Fruit fly (Drosophila melanogaster) whole organism, embryonic: ENCODE data around the gene Shc.
A peak's percentile ranks its signal among the peaks of the same experiment; 100 is the strongest.

Experiments used
- Aef1 ChIP-seq: fragments of 200-800 bp; sonication (Bioruptor generic); IDR thresholded peaks from 3 replicates; pipeline ENCODE4 v1.3.6; 2022; ENCODE audit warnings: missing biosample characterization, missing genetic modification characterization
- Awh ChIP-seq: fragments of 200-800 bp; sonication (Bioruptor generic); IDR thresholded peaks from 2 replicates; pipeline ENCODE4, ENCODE4 v1.3.6; 2022; ENCODE audit warnings: missing biosample characterization, missing genetic modification characterization
- CG1024 ChIP-seq: fragments of 200-800 bp; sonication (Bioruptor generic); IDR thresholded peaks from 2 replicates; pipeline ENCODE4 v1.3.6; 2022; ENCODE audit warnings: missing biosample characterization, missing genetic modification characterization
- CG11696 ChIP-seq: fragments of 200-800 bp; sonication (Bioruptor generic); IDR thresholded peaks from 2 replicates; pipeline ENCODE4 v1.3.6; 2022; ENCODE audit warnings: missing biosample characterization, missing genetic modification characterization
- CG12071 ChIP-seq: fragments of 200-800 bp; sonication (Bioruptor generic); optimal IDR thresholded peaks from 3 replicates; lab custom pipeline; 2018; ENCODE audit warnings: missing biosample characterization, mild to moderate bottlenecking, missing genetic modification characterization
- CG13424 ChIP-seq: fragments of 200-800 bp; sonication (Bioruptor generic); optimal IDR thresholded peaks from 2 replicates; lab custom pipeline; 2019; ENCODE audit warnings: missing biosample characterization, mild to moderate bottlenecking, missing genetic modification characterization, moderate library complexity
- CG14965 ChIP-seq: fragments of 200-800 bp; sonication (Bioruptor generic); optimal IDR thresholded peaks from 2 replicates; lab custom pipeline; 2016; ENCODE audit warnings: missing biosample characterization, missing genetic modification characterization, borderline replicate concordance
- CG1602 ChIP-seq: fragments of 200-800 bp; sonication (Bioruptor generic); optimal IDR thresholded peaks from 3 replicates; lab custom pipeline; 2016; ENCODE audit warnings: missing biosample characterization, missing genetic modification characterization
- CG17612 ChIP-seq: fragments of 200-800 bp; sonication (Bioruptor generic); IDR thresholded peaks from 2 replicates; pipeline ENCODE4 v1.3.6; 2022; ENCODE audit warnings: missing biosample characterization, missing genetic modification characterization
- CG18262 ChIP-seq: fragments of 200-800 bp; optimal IDR thresholded peaks from 3 replicates; lab custom pipeline; 2019; ENCODE audit warnings: missing biosample characterization, mild to moderate bottlenecking, missing genetic modification characterization, moderate library complexity
- CG31365 ChIP-seq: fragments of 200-800 bp; sonication (Bioruptor generic); optimal IDR thresholded peaks from 2 replicates; lab custom pipeline; 2018; ENCODE audit warnings: missing biosample characterization, mild to moderate bottlenecking, missing genetic modification characterization
- CG31388 ChIP-seq: fragments of 200-800 bp; sonication (Bioruptor generic); optimal IDR thresholded peaks from 2 replicates; lab custom pipeline; 2016; ENCODE audit warnings: missing biosample characterization, missing genetic modification characterization
- CG32532 ChIP-seq: fragments of 200-800 bp; sonication (Bioruptor generic); IDR thresholded peaks from 2 replicates; pipeline ENCODE4 v1.3.6; 2022; ENCODE audit warnings: missing biosample characterization, missing genetic modification characterization
- CG3726 ChIP-seq: fragments of 200-800 bp; sonication (Bioruptor generic); IDR thresholded peaks from 3 replicates; pipeline ENCODE4, ENCODE4 v1.3.6; 2022; ENCODE audit warnings: missing biosample characterization, missing genetic modification characterization
- CG4424 ChIP-seq: fragments of 200-800 bp; sonication (Bioruptor generic); optimal IDR thresholded peaks from 3 replicates; lab custom pipeline; 2016; ENCODE audit warnings: missing biosample characterization, missing genetic modification characterization
- CG6654 ChIP-seq: fragments of 200-800 bp; sonication (Bioruptor generic); optimal IDR thresholded peaks from 2 replicates; lab custom pipeline; 2017; ENCODE audit warnings: missing biosample characterization, mild to moderate bottlenecking, missing genetic modification characterization
- CG6689 ChIP-seq: fragments of 200-800 bp; sonication (Bioruptor generic); IDR thresholded peaks from 2 replicates; pipeline ENCODE4 v1.3.6; 2022; ENCODE audit warnings: missing biosample characterization, missing genetic modification characterization
- CG6813 ChIP-seq: fragments of 200-800 bp; sonication (Bioruptor generic); optimal IDR thresholded peaks from 2 replicates; lab custom pipeline; 2017; ENCODE audit warnings: missing biosample characterization, missing genetic modification characterization, mild to moderate bottlenecking, moderate library complexity, missing genetic modification reagents
- CG7357 ChIP-seq: fragments of 200-800 bp; sonication (Bioruptor generic); IDR thresholded peaks from 3 replicates; pipeline ENCODE4 v1.3.6; 2022; ENCODE audit warnings: missing biosample characterization, missing genetic modification characterization
- CG7745 ChIP-seq: fragments of 200-800 bp; sonication (Bioruptor generic); optimal IDR thresholded peaks from 2 replicates; lab custom pipeline; 2018; ENCODE audit warnings: missing biosample characterization, mild to moderate bottlenecking, missing genetic modification characterization, moderate library complexity
- CG7839 ChIP-seq: fragments of 200-800 bp; sonication (Bioruptor generic); optimal IDR thresholded peaks from 3 replicates; lab custom pipeline; 2018; ENCODE audit warnings: missing biosample characterization, mild to moderate bottlenecking, missing genetic modification characterization, moderate library complexity
- CG8359 ChIP-seq: fragments of 200-800 bp; sonication (Bioruptor generic); optimal IDR thresholded peaks from 2 replicates; lab custom pipeline; 2017; ENCODE audit warnings: missing biosample characterization, mild to moderate bottlenecking, missing genetic modification characterization, borderline replicate concordance
- CG8765 ChIP-seq: fragments of 200-800 bp; sonication (Bioruptor generic); IDR thresholded peaks from 2 replicates; pipeline ENCODE4 v1.3.6; 2022; ENCODE audit warnings: missing biosample characterization, missing genetic modification characterization
- CG8924 ChIP-seq: fragments of 200-800 bp; optimal IDR thresholded peaks from 3 replicates; lab custom pipeline; 2019; ENCODE audit warnings: missing biosample characterization, mild to moderate bottlenecking, missing genetic modification characterization, moderate library complexity
- D19A ChIP-seq: fragments of 200-800 bp; optimal IDR thresholded peaks from 3 replicates; lab custom pipeline; 2019; ENCODE audit warnings: missing biosample characterization, mild to moderate bottlenecking, missing genetic modification characterization, moderate library complexity
- Doc3 ChIP-seq: fragments of 200-800 bp; sonication (Bioruptor generic); IDR thresholded peaks from 3 replicates; pipeline ENCODE4 v1.3.6; 2022; ENCODE audit warnings: missing biosample characterization, missing genetic modification characterization; ENCODE audit not compliant: partially characterized antibody
- Gsc ChIP-seq: fragments of 200-800 bp; sonication (Bioruptor generic); IDR thresholded peaks from 2 replicates; pipeline ENCODE4 v1.3.6; 2022; ENCODE audit warnings: missing biosample characterization, missing genetic modification characterization
- Hr51 ChIP-seq, 2 experiments: fragments of 200-800 bp; sonication (Bioruptor generic); optimal IDR thresholded peaks; 2 replicates in 1 of 2; 3 replicates in 1 of 2; lab custom pipeline; 2016 to 2018; ENCODE audit warnings: missing biosample characterization in 2 of 2, missing genetic modification characterization in 2 of 2, mild to moderate bottlenecking in 1 of 2, moderate library complexity in 1 of 2
- NC2β ChIP-seq: fragments of 200-800 bp; sonication (Bioruptor generic); optimal IDR thresholded peaks from 2 replicates; lab custom pipeline; 2016; ENCODE audit warnings: missing biosample characterization, missing genetic modification characterization
- Nf-YB ChIP-seq: fragments of 200-800 bp; sonication (Bioruptor generic); optimal IDR thresholded peaks from 3 replicates; lab custom pipeline; 2019; ENCODE audit warnings: missing biosample characterization, mild to moderate bottlenecking, missing genetic modification characterization, moderate library complexity
- Oaz ChIP-seq: fragments of 200-800 bp; sonication (Bioruptor generic); IDR thresholded peaks from 2 replicates; pipeline ENCODE4 v1.3.6; 2022; ENCODE audit warnings: missing biosample characterization, missing genetic modification characterization
- Optix ChIP-seq: fragments of 200-800 bp; sonication (Bioruptor generic); IDR thresholded peaks from 3 replicates; pipeline ENCODE4 v1.3.6; 2022; ENCODE audit warnings: missing biosample characterization, missing genetic modification characterization
- Scr ChIP-seq: fragments of 200-800 bp; sonication (Bioruptor generic); IDR thresholded peaks from 2 replicates; pipeline ENCODE4 v1.3.6; 2022; ENCODE audit warnings: missing biosample characterization, missing genetic modification characterization; ENCODE audit not compliant: partially characterized antibody
- Sox102F ChIP-seq: fragments of 200-800 bp; sonication (Bioruptor generic); optimal IDR thresholded peaks from 2 replicates; lab custom pipeline; 2018; ENCODE audit warnings: missing biosample characterization, mild to moderate bottlenecking, missing genetic modification characterization, moderate library complexity
- Vsx1 ChIP-seq: fragments of 200-800 bp; sonication (Bioruptor generic); optimal IDR thresholded peaks from 2 replicates; lab custom pipeline; 2017; ENCODE audit warnings: missing biosample characterization, mild to moderate bottlenecking, missing genetic modification characterization, missing genetic modification reagents
- ash1 ChIP-seq: fragments of 200-800 bp; sonication (Bioruptor generic); optimal IDR thresholded peaks from 2 replicates; lab custom pipeline; 2018; ENCODE audit warnings: missing biosample characterization, mild to moderate bottlenecking, missing genetic modification characterization
- bab2 ChIP-seq: fragments of 200-800 bp; sonication (Bioruptor generic); optimal IDR thresholded peaks from 2 replicates; lab custom pipeline; 2016; ENCODE audit warnings: missing biosample characterization, missing genetic modification characterization
- cwo ChIP-seq: fragments of 200-800 bp; sonication (Bioruptor generic); optimal IDR thresholded peaks from 3 replicates; lab custom pipeline; 2017; ENCODE audit warnings: missing biosample characterization, missing genetic modification characterization, mild to moderate bottlenecking, moderate library complexity, missing genetic modification reagents
- gcm ChIP-seq: fragments of 200-800 bp; sonication (Bioruptor generic); optimal IDR thresholded peaks from 2 replicates; lab custom pipeline; 2019; ENCODE audit warnings: missing biosample characterization, mild to moderate bottlenecking, missing genetic modification characterization, moderate library complexity
- ind ChIP-seq: fragments of 200-800 bp; sonication (Bioruptor generic); optimal IDR thresholded peaks from 3 replicates; lab custom pipeline; 2016; ENCODE audit warnings: missing biosample characterization, missing genetic modification characterization
- insv ChIP-seq, 2 experiments: fragments of 200-800 bp; sonication (Bioruptor generic); optimal IDR thresholded peaks; 3 replicates each; lab custom pipeline; 2016 to 2018; ENCODE audit warnings: missing biosample characterization in 2 of 2, missing genetic modification characterization in 2 of 2
- kni ChIP-seq: fragments of 200-800 bp; sonication (Bioruptor generic); optimal IDR thresholded peaks from 3 replicates; lab custom pipeline; 2017; ENCODE audit warnings: mild to moderate bottlenecking, missing biosample characterization, missing genetic modification reagents, missing genetic modification characterization
- lab ChIP-seq: fragments of 200-800 bp; sonication (Bioruptor generic); optimal IDR thresholded peaks from 3 replicates; lab custom pipeline; 2017; ENCODE audit warnings: missing biosample characterization, missing genetic modification characterization, mild to moderate bottlenecking, moderate library complexity, missing genetic modification reagents
- lbe ChIP-seq: fragments of 200-800 bp; sonication (Bioruptor generic); optimal IDR thresholded peaks from 2 replicates; lab custom pipeline; 2016; ENCODE audit warnings: missing biosample characterization, mild to moderate bottlenecking, missing genetic modification characterization
- oc ChIP-seq: fragments of 200-800 bp; sonication (Bioruptor generic); optimal IDR thresholded peaks from 2 replicates; lab custom pipeline; 2018; ENCODE audit warnings: missing biosample characterization, mild to moderate bottlenecking, missing genetic modification characterization, moderate library complexity
- pb ChIP-seq: fragments of 200-800 bp; sonication (Bioruptor generic); optimal IDR thresholded peaks from 3 replicates; lab custom pipeline; 2016; ENCODE audit warnings: missing biosample characterization, missing genetic modification characterization
- pho ChIP-seq: fragments of 200-800 bp; sonication (Bioruptor generic); optimal IDR thresholded peaks from 2 replicates; lab custom pipeline; 2016; ENCODE audit warnings: missing biosample characterization, missing genetic modification characterization
- yki ChIP-seq: fragments of >200 bp; optimal IDR thresholded peaks from 3 replicates; lab custom pipeline; 2018

Gene Shc

dm6 chr3L:9429665-9430607 lies 3.1 kb downstream of the Shc start, which contains the start of the genes RpS17 and MTF-1 (continued):
- TF ChIP-seq CG8359 (GFP tag; lab: Kevin White, UChicago) (no peak), lbe (peak; percentile 28), CG4424 (GFP tag; lab: Kevin White, UChicago) (peak; percentile 18), CG7745 (no peak), Sox102F (GFP tag; lab: Kevin White, UChicago) (no peak), ash1 (no peak), CG14965 (GFP tag; lab: Kevin White, UChicago) (no peak), D19A (tag; lab: Kevin White, UChicago) (peak; percentile 13), CG17612 (GFP tag; lab: Robert Waterston, UW) (no peak), NC2β (GFP tag; lab: Kevin White, UChicago) (peak; percentile 93), Vsx1 (GFP tag; lab: Kevin White, UChicago) (peak; percentile 51), Nf-YB (peak; percentile 21), Oaz (GFP tag; lab: Robert Waterston, UW) (no peak), CG32532 (GFP tag; lab: Robert Waterston, UW) (peak; percentile 66), yki (no peak), CG1024 (GFP tag; lab: Robert Waterston, UW) (peak; percentile 61), CG12071 (peak; percentile 60), CG7357 (GFP tag; lab: Robert Waterston, UW) (no peak), ind (GFP tag; lab: Kevin White, UChicago) (no peak), insv (GFP tag; optimal IDR thresholded peaks at IDR 0.05; lab: Kevin White, UChicago) (peak in 1 of 2 experiments; percentile 27), CG1602 (GFP tag; lab: Kevin White, UChicago) (no peak), pb (GFP tag; lab: Kevin White, UChicago) (no peak), Aef1 (GFP tag; lab: Robert Waterston, UW) (no peak), cwo (GFP tag; lab: Kevin White, UChicago) (peak; percentile 7), CG6654 (GFP tag; lab: Kevin White, UChicago) (no peak), CG31388 (GFP tag; lab: Kevin White, UChicago) (no peak), bab2 (GFP tag; lab: Kevin White, UChicago) (no peak), pho (GFP tag; lab: Kevin White, UChicago) (no peak), CG6689 (GFP tag; lab: Robert Waterston, UW) (no peak), CG11696 (GFP tag; lab: Robert Waterston, UW) (peak; percentile 9; the same call in 1 of the 2 replicates), Hr51 (GFP tag; optimal IDR thresholded peaks at IDR 0.05; lab: Kevin White, UChicago) (no peak), oc (tag; lab: Kevin White, UChicago) (no peak), CG18262 (tag; lab: Kevin White, UChicago) (peak; percentile 50), CG7839 (peak; percentile 37), kni (GFP tag; lab: Kevin White, UChicago) (peak; percentile 22), CG8765 (no peak), lab (peak; percentile 75), Scr (GFP tag; lab: Robert Waterston, UW) (no peak; the same call in 1 of the 2 replicates), Optix (0 out of 3 replicates have a peak, but pooled peaks have one; percentile 35), Awh (GFP tag; lab: Robert Waterston, UW) (peak; percentile 38; the same call in 1 of the 2 replicates), CG8924 (tag; lab: Kevin White, UChicago) (peak; percentile 16), CG3726 (GFP tag; lab: Robert Waterston, UW) (no peak), Gsc (GFP tag; lab: Robert Waterston, UW) (no peak), CG13424 (tag; lab: Kevin White, UChicago) (no peak), Doc3 (GFP tag; lab: Robert Waterston, UW) (no peak), CG31365 (peak; percentile 25), gcm (GFP tag; lab: Kevin White, UChicago) (peak; percentile 46), CG6813 (GFP tag; lab: Kevin White, UChicago) (no peak)
